Fruit fly (Drosophila melanogaster) whole organism, embryonic: ENCODE data around the gene CG16753.

Experiments used
- Atf6 ChIP-seq: fragments of 200-800 bp; sonication (Bioruptor generic); IDR thresholded peaks from 2 replicates; pipeline ENCODE4 v1.3.6; 2022; ENCODE audit warnings: missing biosample characterization, missing genetic modification characterization
- B-H1 ChIP-seq: fragments of 200-800 bp; sonication (Bioruptor generic); IDR thresholded peaks from 3 replicates; pipeline ENCODE4 v1.3.6; 2022; ENCODE audit warnings: missing biosample characterization, missing genetic modification characterization
- CG11085 ChIP-seq: fragments of 200-800 bp; sonication (Bioruptor generic); IDR thresholded peaks from 2 replicates; pipeline ENCODE4 v1.3.6; 2022; ENCODE audit warnings: missing biosample characterization, missing genetic modification characterization
- CG11247 ChIP-seq: fragments of 200-800 bp; sonication (Bioruptor generic); IDR thresholded peaks from 2 replicates; pipeline ENCODE4 v1.3.6; 2022; ENCODE audit warnings: missing biosample characterization, missing genetic modification characterization
- CG12299 ChIP-seq: fragments of 200-800 bp; sonication (Bioruptor generic); optimal IDR thresholded peaks from 2 replicates; lab custom pipeline; 2018; ENCODE audit warnings: missing biosample characterization, mild to moderate bottlenecking, missing genetic modification characterization
- CG12744 ChIP-seq: fragments of 200-800 bp; sonication (Bioruptor generic); optimal IDR thresholded peaks from 2 replicates; lab custom pipeline; 2016; ENCODE audit warnings: missing biosample characterization, missing genetic modification characterization
- CG13624 ChIP-seq: fragments of 200-800 bp; sonication (Bioruptor generic); optimal IDR thresholded peaks from 2 replicates; lab custom pipeline; 2016; ENCODE audit warnings: missing biosample characterization, missing genetic modification characterization
- CG14014 ChIP-seq: fragments of 200-800 bp; sonication (Bioruptor generic); IDR thresholded peaks from 2 replicates; pipeline ENCODE4 v1.3.6; 2022; ENCODE audit warnings: missing biosample characterization, missing genetic modification characterization
- CG15269 ChIP-seq: fragments of 200-800 bp; sonication (Bioruptor generic); optimal IDR thresholded peaks from 2 replicates; lab custom pipeline; 2018; ENCODE audit warnings: missing biosample characterization, mild to moderate bottlenecking, missing genetic modification characterization, moderate library complexity
- CG17802 ChIP-seq: fragments of 200-800 bp; sonication (Bioruptor generic); optimal IDR thresholded peaks from 2 replicates; lab custom pipeline; 2018; ENCODE audit warnings: missing biosample characterization, mild to moderate bottlenecking, missing genetic modification characterization, moderate library complexity
- CG18476 ChIP-seq: fragments of 200-800 bp; sonication (Bioruptor generic); optimal IDR thresholded peaks from 2 replicates; lab custom pipeline; 2016; ENCODE audit warnings: missing biosample characterization, mild to moderate bottlenecking, missing genetic modification characterization
- CG18619 ChIP-seq: fragments of 200-800 bp; sonication (Bioruptor generic); optimal IDR thresholded peaks from 3 replicates; lab custom pipeline; 2017; ENCODE audit warnings: missing biosample characterization, mild to moderate bottlenecking, missing genetic modification characterization
- CG2116 ChIP-seq: fragments of 200-800 bp; sonication (Bioruptor generic); optimal IDR thresholded peaks from 3 replicates; lab custom pipeline; 2018; ENCODE audit warnings: missing biosample characterization, mild to moderate bottlenecking, missing genetic modification characterization
- CG2678 ChIP-seq: fragments of 200-800 bp; sonication (Bioruptor generic); optimal IDR thresholded peaks from 3 replicates; lab custom pipeline; 2019; ENCODE audit warnings: missing biosample characterization, mild to moderate bottlenecking, missing genetic modification characterization, moderate library complexity
- CG2712 ChIP-seq: fragments of 200-800 bp; optimal IDR thresholded peaks from 3 replicates; lab custom pipeline; 2019; ENCODE audit warnings: missing biosample characterization, mild to moderate bottlenecking, missing genetic modification characterization, moderate library complexity
- CG3838 ChIP-seq: fragments of 200-800 bp; sonication (Bioruptor generic); optimal IDR thresholded peaks from 3 replicates; lab custom pipeline; 2016; ENCODE audit warnings: missing biosample characterization, missing genetic modification characterization
- CG4328 ChIP-seq: fragments of 200-800 bp; sonication (Bioruptor generic); optimal IDR thresholded peaks from 3 replicates; lab custom pipeline; 2017; ENCODE audit warnings: missing biosample characterization, missing genetic modification reagents, missing genetic modification characterization
- CG6683 ChIP-seq: fragments of 200-800 bp; sonication (Bioruptor generic); optimal IDR thresholded peaks from 2 replicates; lab custom pipeline; 2017; ENCODE audit warnings: missing biosample characterization, mild to moderate bottlenecking, missing genetic modification characterization, missing genetic modification reagents
- CG7786 ChIP-seq: fragments of 200-800 bp; sonication (Bioruptor generic); optimal IDR thresholded peaks from 2 replicates; lab custom pipeline; 2016; ENCODE audit warnings: missing biosample characterization, missing genetic modification characterization
- CG8388 ChIP-seq: fragments of 200-800 bp; sonication (Bioruptor generic); optimal IDR thresholded peaks from 2 replicates; lab custom pipeline; 2019; ENCODE audit warnings: missing biosample characterization, mild to moderate bottlenecking, missing genetic modification characterization, moderate library complexity
- CG8478 ChIP-seq: fragments of >200 bp; optimal IDR thresholded peaks from 2 replicates; lab custom pipeline; 2018
- CG9727 ChIP-seq: fragments of 200-800 bp; sonication (Bioruptor generic); optimal IDR thresholded peaks from 3 replicates; lab custom pipeline; 2017; ENCODE audit warnings: missing biosample characterization, mild to moderate bottlenecking, missing genetic modification characterization
- CoRest ChIP-seq: fragments of 200-800 bp; sonication (Bioruptor generic); optimal IDR thresholded peaks from 3 replicates; lab custom pipeline; 2018; ENCODE audit warnings: missing biosample characterization, mild to moderate bottlenecking, missing genetic modification characterization, moderate library complexity
- D ChIP-seq, 2 experiments: fragments of 200-800 bp in 1 of 2; fragments of >200 bp in 1 of 2; sonication (Bioruptor generic) in 1 of 2; optimal IDR thresholded peaks; 2 replicates in 1 of 2; 3 replicates in 1 of 2; lab custom pipeline; 2017; ENCODE audit warnings: mild to moderate bottlenecking in 1 of 2, missing biosample characterization in 1 of 2, missing genetic modification characterization in 1 of 2, missing genetic modification reagents in 1 of 2
- Fer1 ChIP-seq: fragments of 200-800 bp; sonication (Bioruptor generic); optimal IDR thresholded peaks from 2 replicates; lab custom pipeline; 2017; ENCODE audit warnings: missing biosample characterization, mild to moderate bottlenecking, missing genetic modification characterization
- Hr39 ChIP-seq: fragments of >200 bp; optimal IDR thresholded peaks from 2 replicates; lab custom pipeline; 2017
- MESR4 ChIP-seq: fragments of 200-800 bp; sonication (Bioruptor generic); optimal IDR thresholded peaks from 2 replicates; lab custom pipeline; 2018; ENCODE audit warnings: missing biosample characterization, mild to moderate bottlenecking, missing genetic modification characterization, moderate library complexity
- NfI ChIP-seq: fragments of 200-800 bp; sonication (Bioruptor generic); optimal IDR thresholded peaks from 3 replicates; lab custom pipeline; 2018; ENCODE audit warnings: missing biosample characterization, mild to moderate bottlenecking, missing genetic modification characterization, moderate library complexity
- amos ChIP-seq: fragments of 200-800 bp; sonication (Bioruptor generic); IDR thresholded peaks from 2 replicates; pipeline ENCODE4 v1.3.6; 2022; ENCODE audit warnings: missing biosample characterization, missing genetic modification characterization; ENCODE audit not compliant: partially characterized antibody
- aop ChIP-seq: fragments of 200-800 bp; sonication (Bioruptor generic); IDR thresholded peaks from 2 replicates; pipeline ENCODE4 v1.3.6; 2022; ENCODE audit warnings: missing biosample characterization, missing genetic modification characterization
- bcd ChIP-seq: fragments of 200-800 bp; sonication (Bioruptor generic); optimal IDR thresholded peaks from 2 replicates; lab custom pipeline; 2017; ENCODE audit warnings: missing biosample characterization, mild to moderate bottlenecking, missing genetic modification characterization
- bsh ChIP-seq, 2 experiments: fragments of 200-800 bp; sonication (Bioruptor generic); optimal IDR thresholded peaks; 2 replicates each; lab custom pipeline; 2017 to 2018; ENCODE audit warnings: mild to moderate bottlenecking in 2 of 2, missing biosample characterization in 2 of 2, missing genetic modification characterization in 2 of 2, moderate library complexity in 1 of 2
- cato ChIP-seq: fragments of 200-800 bp; sonication (Bioruptor generic); optimal IDR thresholded peaks from 2 replicates; lab custom pipeline; 2016; ENCODE audit warnings: missing biosample characterization, missing genetic modification characterization, borderline replicate concordance
- chif ChIP-seq, 2 experiments: fragments of 200-800 bp; sonication (Bioruptor generic); optimal IDR thresholded peaks; 3 replicates each; lab custom pipeline; 2016; ENCODE audit warnings: missing biosample characterization in 2 of 2, missing genetic modification characterization in 2 of 2
- cwo ChIP-seq: fragments of 200-800 bp; sonication (Bioruptor generic); optimal IDR thresholded peaks from 3 replicates; lab custom pipeline; 2017; ENCODE audit warnings: missing biosample characterization, missing genetic modification characterization, mild to moderate bottlenecking, moderate library complexity, missing genetic modification reagents
- dm ChIP-seq: fragments of 200-800 bp; sonication (Bioruptor generic); optimal IDR thresholded peaks from 3 replicates; lab custom pipeline; 2016; ENCODE audit warnings: missing biosample characterization, missing genetic modification characterization
- en ChIP-seq: fragments of 200-800 bp; sonication (Bioruptor generic); optimal IDR thresholded peaks from 2 replicates; lab custom pipeline; 2016; ENCODE audit warnings: missing biosample characterization, missing genetic modification characterization
- fd3F ChIP-seq: fragments of 200-800 bp; sonication (Bioruptor generic); optimal IDR thresholded peaks from 2 replicates; lab custom pipeline; 2018; ENCODE audit warnings: missing biosample characterization, mild to moderate bottlenecking, missing genetic modification characterization, moderate library complexity
- fd96Cb ChIP-seq: fragments of 200-800 bp; sonication (Bioruptor generic); optimal IDR thresholded peaks from 2 replicates; lab custom pipeline; 2018; ENCODE audit warnings: missing biosample characterization, mild to moderate bottlenecking, missing genetic modification characterization, moderate library complexity
- grau ChIP-seq: fragments of 200-800 bp; optimal IDR thresholded peaks from 3 replicates; lab custom pipeline; 2019; ENCODE audit warnings: missing biosample characterization, mild to moderate bottlenecking, missing genetic modification characterization, moderate library complexity
- gsb-n ChIP-seq: fragments of 200-800 bp; sonication (Bioruptor generic); optimal IDR thresholded peaks from 3 replicates; lab custom pipeline; 2018; ENCODE audit warnings: missing biosample characterization, mild to moderate bottlenecking, missing genetic modification characterization
- h ChIP-seq: fragments of >200 bp; optimal IDR thresholded peaks from 2 replicates; lab custom pipeline; 2017
- hbn ChIP-seq: fragments of 200-800 bp; sonication (Bioruptor generic); IDR thresholded peaks from 2 replicates; pipeline ENCODE4 v1.3.6; 2022; ENCODE audit warnings: missing biosample characterization, missing genetic modification characterization; ENCODE audit not compliant: partially characterized antibody
- jing ChIP-seq: fragments of 200-800 bp; sonication (Bioruptor generic); optimal IDR thresholded peaks from 2 replicates; lab custom pipeline; 2018; ENCODE audit warnings: missing biosample characterization, mild to moderate bottlenecking, missing genetic modification characterization
- nau ChIP-seq: fragments of 200-800 bp; sonication (Bioruptor generic); optimal IDR thresholded peaks from 3 replicates; lab custom pipeline; 2017; ENCODE audit warnings: missing biosample characterization, mild to moderate bottlenecking, missing genetic modification characterization, missing genetic modification reagents
- odd ChIP-seq: fragments of 200-800 bp; sonication (Bioruptor generic); optimal IDR thresholded peaks from 2 replicates; lab custom pipeline; 2017; ENCODE audit warnings: missing biosample characterization, mild to moderate bottlenecking, missing genetic modification characterization
- sisA ChIP-seq: fragments of 200-800 bp; sonication (Bioruptor generic); IDR thresholded peaks from 2 replicates; pipeline ENCODE4 v1.3.6; 2022; ENCODE audit warnings: missing biosample characterization, missing genetic modification characterization
- stc ChIP-seq: fragments of 200-800 bp; sonication (Bioruptor generic); IDR thresholded peaks from 2 replicates; pipeline ENCODE4 v1.3.6; 2022; ENCODE audit warnings: missing biosample characterization, missing genetic modification characterization
- stwl ChIP-seq: fragments of 200-800 bp; sonication (Bioruptor generic); optimal IDR thresholded peaks from 3 replicates; lab custom pipeline; 2018; ENCODE audit warnings: missing biosample characterization, mild to moderate bottlenecking, missing genetic modification characterization, moderate library complexity

The CG16753 gene

DNA sequence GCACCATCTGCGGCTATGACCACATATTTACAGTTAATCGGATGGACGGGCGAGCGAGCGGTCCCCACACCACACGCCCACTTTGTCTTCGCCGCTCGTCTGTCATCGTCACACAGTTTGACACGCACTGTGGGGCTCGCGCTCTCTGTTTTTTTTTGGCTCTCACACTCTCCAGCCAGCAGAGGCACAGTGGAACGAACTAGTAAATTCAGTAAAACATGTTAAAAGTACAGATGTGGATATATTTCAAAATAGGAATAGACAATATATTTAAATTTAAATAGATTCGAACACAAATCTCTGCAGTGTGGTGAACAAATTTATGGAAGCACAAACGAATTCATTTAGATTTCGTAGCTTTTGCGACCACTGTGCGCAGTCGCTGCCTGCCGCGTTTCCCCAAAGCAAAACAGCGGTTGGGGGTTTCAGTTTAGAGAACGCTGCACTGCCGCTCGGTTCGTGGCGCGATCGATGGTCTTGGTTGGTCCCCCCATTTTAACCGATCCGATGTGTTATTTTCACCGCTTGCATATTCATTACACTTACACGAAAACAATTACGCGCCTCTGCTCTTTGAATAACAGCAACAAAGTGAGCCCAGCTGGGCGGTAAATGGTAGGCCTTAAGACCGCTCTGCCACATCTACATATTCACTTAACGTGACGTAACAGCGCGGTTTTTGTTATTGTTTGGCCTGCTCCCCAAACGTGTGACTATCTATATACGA is 26.4 kb downstream of the CG16753 start (continued):
- TF ChIP-seq amos (GFP tag; lab: Robert Waterston, UW), result peak; percentile 58; the same call in 1 of the 2 replicates
- TF ChIP-seq CG8478 (lab: Kevin White, UChicago), result no peak
- TF ChIP-seq stc, result peak; percentile 99
- TF ChIP-seq aop (GFP tag; lab: Robert Waterston, UW), result peak; percentile 87
- TF ChIP-seq Hr39, result no peak
- TF ChIP-seq B-H1 (GFP tag; lab: Robert Waterston, UW), result peak; percentile 98
- TF ChIP-seq Atf6 (GFP tag; lab: Robert Waterston, UW), result peak; percentile 99
- peak; percentile 96 for TF ChIP-seq CG3838
- peak; percentile 98 for TF ChIP-seq sisA
- peak; percentile 97 for TF ChIP-seq CG7786 (GFP tag; lab: Kevin White, UChicago)
- TF ChIP-seq bcd (GFP tag; lab: Kevin White, UChicago), result peak; percentile 98
- TF ChIP-seq CG13624 (GFP tag; lab: Kevin White, UChicago), result peak; percentile 97
- peak; percentile 96 for TF ChIP-seq CG12744 (GFP tag; lab: Kevin White, UChicago)
- peak; percentile 98 for TF ChIP-seq nau (GFP tag; lab: Kevin White, UChicago)
- TF ChIP-seq cwo (GFP tag; lab: Kevin White, UChicago), result peak; percentile 98
- TF ChIP-seq cato (GFP tag; lab: Kevin White, UChicago), result peak; percentile 97
- TF ChIP-seq stwl (tag; lab: Kevin White, UChicago), result peak; percentile 68
- TF ChIP-seq CG2116, result peak; percentile 89
- 0 out of 2 replicates have a peak, but pooled peaks have one; percentile 29 for TF ChIP-seq hbn
- no peak for TF ChIP-seq h
- TF ChIP-seq fd3F (GFP tag; lab: Kevin White, UChicago), result peak; percentile 97
- TF ChIP-seq dm (GFP tag; lab: Kevin White, UChicago), result peak; percentile 90
- peak; percentile 98 for TF ChIP-seq CG12299 (tag; lab: Kevin White, UChicago)
- TF ChIP-seq CG9727 (GFP tag; lab: Kevin White, UChicago), result peak; percentile 98
- TF ChIP-seq grau (tag; lab: Kevin White, UChicago), result peak; percentile 96
- TF ChIP-seq D (optimal IDR thresholded peaks at IDR 0.05; lab: Kevin White, UChicago), result no peak
- TF ChIP-seq D (GFP tag; optimal IDR thresholded peaks at IDR 0.05; lab: Kevin White, UChicago), result peak; percentile 98
- TF ChIP-seq odd (GFP tag; lab: Kevin White, UChicago), result peak; percentile 98
- peak; percentile 98 for TF ChIP-seq CG8388
- peak; percentile 91 for TF ChIP-seq CG17802
- peak; percentile 99 for TF ChIP-seq NfI (GFP tag; lab: Kevin White, UChicago)
- TF ChIP-seq CG14014 (GFP tag; lab: Robert Waterston, UW), result peak; percentile 99
- TF ChIP-seq CG18619 (GFP tag; lab: Kevin White, UChicago), result peak; percentile 98
- TF ChIP-seq CG4328 (GFP tag; lab: Kevin White, UChicago), result peak; percentile 97
- TF ChIP-seq CG18476, result peak; percentile 98
- peak; percentile 99 for TF ChIP-seq CG2678 (tag; lab: Kevin White, UChicago)
- peak; percentile 99 for TF ChIP-seq Fer1 (GFP tag; lab: Kevin White, UChicago)
- TF ChIP-seq CG6683 (GFP tag; lab: Kevin White, UChicago), result peak; percentile 98
- TF ChIP-seq chif (GFP tag; optimal IDR thresholded peaks at IDR 0.05; lab: Kevin White, UChicago), result peak; percentile 93 to 97
- TF ChIP-seq CG11085 (GFP tag; lab: Robert Waterston, UW), result peak; percentile 96
- TF ChIP-seq CG2712 (tag; lab: Kevin White, UChicago), result peak; percentile 98
- TF ChIP-seq gsb-n (tag; lab: Kevin White, UChicago), result peak; percentile 98
- TF ChIP-seq jing (GFP tag; lab: Kevin White, UChicago), result peak; percentile 96
- peak; percentile 98 for TF ChIP-seq fd96Cb (tag; lab: Kevin White, UChicago)
- TF ChIP-seq MESR4 (GFP tag; lab: Kevin White, UChicago), result peak; percentile 87
- peak; percentile 98 to 99 for TF ChIP-seq bsh (GFP tag; optimal IDR thresholded peaks at IDR 0.05; lab: Kevin White, UChicago)
- peak; percentile 98 for TF ChIP-seq CG11247 (GFP tag; lab: Robert Waterston, UW)
- peak; percentile 92 for TF ChIP-seq en (GFP tag; lab: Kevin White, UChicago)
- TF ChIP-seq CoRest (tag; lab: Kevin White, UChicago), result peak; percentile 98
- peak; percentile 99 for TF ChIP-seq CG15269
